Fruit fly (Drosophila melanogaster) whole organism, embryonic: ENCODE data around the gene PNKP.

Experiments used
- Ada2b ChIP-seq: fragments of 200-800 bp; sonication (Bioruptor generic); IDR thresholded peaks from 2 replicates; pipeline ENCODE4 v1.3.6; 2022; ENCODE audit warnings: missing biosample characterization, missing genetic modification characterization
- Atf-2 ChIP-seq: fragments of 200-800 bp; sonication (Bioruptor generic); optimal IDR thresholded peaks from 2 replicates; lab custom pipeline; 2016; ENCODE audit warnings: missing biosample characterization, missing genetic modification characterization
- Blimp-1 ChIP-seq: fragments of 200-800 bp; sonication (Bioruptor generic); optimal IDR thresholded peaks from 3 replicates; lab custom pipeline; 2018; ENCODE audit warnings: missing biosample characterization, missing genetic modification characterization, mild to moderate bottlenecking, moderate library complexity, missing genetic modification reagents
- CG10209 ChIP-seq: fragments of 200-800 bp; sonication (Bioruptor generic); optimal IDR thresholded peaks from 3 replicates; lab custom pipeline; 2017; ENCODE audit warnings: missing biosample characterization, mild to moderate bottlenecking, missing genetic modification characterization, missing genetic modification reagents
- CG10267 ChIP-seq: fragments of 200-800 bp; sonication (Bioruptor generic); optimal IDR thresholded peaks from 2 replicates; lab custom pipeline; 2018; ENCODE audit warnings: missing biosample characterization, mild to moderate bottlenecking, missing genetic modification characterization, moderate library complexity
- CG10366 ChIP-seq: fragments of 200-800 bp; sonication (Bioruptor generic); IDR thresholded peaks from 2 replicates; pipeline ENCODE4 v1.3.6; 2022; ENCODE audit warnings: missing biosample characterization, missing genetic modification characterization
- CG11085 ChIP-seq: fragments of 200-800 bp; sonication (Bioruptor generic); IDR thresholded peaks from 2 replicates; pipeline ENCODE4 v1.3.6; 2022; ENCODE audit warnings: missing biosample characterization, missing genetic modification characterization
- CG11695 ChIP-seq: fragments of 200-800 bp; sonication (Bioruptor generic); IDR thresholded peaks from 3 replicates; pipeline ENCODE4 v1.3.6; 2022; ENCODE audit warnings: missing biosample characterization, missing genetic modification characterization
- CG13296 ChIP-seq: fragments of 200-800 bp; sonication (Bioruptor generic); optimal IDR thresholded peaks from 3 replicates; lab custom pipeline; 2018; ENCODE audit warnings: missing biosample characterization, mild to moderate bottlenecking, missing genetic modification characterization
- CG14667 ChIP-seq: fragments of 200-800 bp; sonication (Bioruptor generic); IDR thresholded peaks from 2 replicates; pipeline ENCODE4 v1.3.6; 2022; ENCODE audit warnings: missing biosample characterization, missing genetic modification characterization
- CG15011 ChIP-seq: fragments of 200-800 bp; sonication (Bioruptor generic); optimal IDR thresholded peaks from 3 replicates; lab custom pipeline; 2018; ENCODE audit warnings: missing biosample characterization, mild to moderate bottlenecking, missing genetic modification characterization
- CG15479 ChIP-seq: fragments of 200-800 bp; sonication (Bioruptor generic); optimal IDR thresholded peaks from 3 replicates; lab custom pipeline; 2019; ENCODE audit warnings: missing biosample characterization, mild to moderate bottlenecking, missing genetic modification characterization, moderate library complexity
- CG15696 ChIP-seq: fragments of 200-800 bp; sonication (Bioruptor generic); optimal IDR thresholded peaks from 2 replicates; lab custom pipeline; 2019; ENCODE audit warnings: missing biosample characterization, mild to moderate bottlenecking, missing genetic modification characterization, moderate library complexity
- CG17829 ChIP-seq: fragments of 200-800 bp; optimal IDR thresholded peaks from 2 replicates; lab custom pipeline; 2019; ENCODE audit warnings: missing biosample characterization, mild to moderate bottlenecking, missing genetic modification characterization, moderate library complexity
- CG2199 ChIP-seq: fragments of 200-800 bp; sonication (Bioruptor generic); IDR thresholded peaks from 3 replicates; pipeline ENCODE4 v1.3.6; 2022; ENCODE audit warnings: missing biosample characterization, missing genetic modification characterization
- CG31388 ChIP-seq: fragments of 200-800 bp; sonication (Bioruptor generic); optimal IDR thresholded peaks from 2 replicates; lab custom pipeline; 2016; ENCODE audit warnings: missing biosample characterization, missing genetic modification characterization
- CG34224 ChIP-seq: fragments of 200-800 bp; sonication (Bioruptor generic); IDR thresholded peaks from 3 replicates; pipeline ENCODE4 v1.3.6; 2022; ENCODE audit warnings: missing biosample characterization, missing genetic modification characterization; ENCODE audit not compliant: partially characterized antibody
- CG4360 ChIP-seq: fragments of 200-800 bp; sonication (Bioruptor generic); IDR thresholded peaks from 2 replicates; pipeline ENCODE4 v1.3.6; 2022; ENCODE audit warnings: missing biosample characterization, missing genetic modification characterization
- CG43689 ChIP-seq: fragments of 200-800 bp; sonication (Bioruptor generic); IDR thresholded peaks from 2 replicates; pipeline ENCODE4 v1.3.6; 2022; ENCODE audit warnings: missing biosample characterization, missing genetic modification characterization
- CG5180 ChIP-seq: fragments of 200-800 bp; sonication (Bioruptor generic); optimal IDR thresholded peaks from 3 replicates; lab custom pipeline; 2017; ENCODE audit warnings: missing biosample characterization, missing genetic modification characterization, mild to moderate bottlenecking, moderate library complexity, missing genetic modification reagents
- CG6813 ChIP-seq: fragments of 200-800 bp; sonication (Bioruptor generic); optimal IDR thresholded peaks from 2 replicates; lab custom pipeline; 2017; ENCODE audit warnings: missing biosample characterization, missing genetic modification characterization, mild to moderate bottlenecking, moderate library complexity, missing genetic modification reagents
- CG7556 ChIP-seq: fragments of 200-800 bp; sonication (Bioruptor generic); optimal IDR thresholded peaks from 2 replicates; lab custom pipeline; 2017; ENCODE audit warnings: missing biosample characterization, mild to moderate bottlenecking, missing genetic modification characterization
- Dip3 ChIP-seq: fragments of 200-800 bp; sonication (Bioruptor generic); optimal IDR thresholded peaks from 3 replicates; lab custom pipeline; 2016; ENCODE audit warnings: missing biosample characterization, missing genetic modification characterization
- E2f2 ChIP-seq: fragments of 200-800 bp; sonication (Bioruptor generic); IDR thresholded peaks from 2 replicates; pipeline ENCODE4 v1.3.6; 2022; ENCODE audit warnings: missing biosample characterization, missing genetic modification characterization
- Gug ChIP-seq: fragments of 200-800 bp; sonication (Bioruptor generic); IDR thresholded peaks from 4 replicates; pipeline ENCODE4 v1.3.6; 2022; ENCODE audit warnings: missing biosample characterization, missing genetic modification characterization
- Meics ChIP-seq: fragments of 200-800 bp; sonication (Bioruptor generic); optimal IDR thresholded peaks from 2 replicates; lab custom pipeline; 2017; ENCODE audit warnings: missing biosample characterization, mild to moderate bottlenecking, missing genetic modification characterization
- Neu2 ChIP-seq: fragments of 200-800 bp; sonication (Bioruptor generic); optimal IDR thresholded peaks from 3 replicates; lab custom pipeline; 2016; ENCODE audit warnings: missing biosample characterization, missing genetic modification characterization, borderline replicate concordance
- Nf-YA ChIP-seq: fragments of 200-800 bp; sonication (Bioruptor generic); IDR thresholded peaks from 2 replicates; pipeline ENCODE4 v1.3.6; 2022; ENCODE audit warnings: missing biosample characterization, missing genetic modification characterization
- Pdp1 ChIP-seq, 2 experiments: fragments of 200-800 bp; sonication (Bioruptor generic); optimal IDR thresholded peaks; 3 replicates each; lab custom pipeline; 2016; ENCODE audit warnings: missing biosample characterization in 2 of 2, missing genetic modification characterization in 2 of 2, mild to moderate bottlenecking in 1 of 2, moderate library complexity in 1 of 2
- cato ChIP-seq: fragments of 200-800 bp; sonication (Bioruptor generic); optimal IDR thresholded peaks from 2 replicates; lab custom pipeline; 2016; ENCODE audit warnings: missing biosample characterization, missing genetic modification characterization, borderline replicate concordance
- dan ChIP-seq: fragments of 200-800 bp; sonication (Bioruptor generic); IDR thresholded peaks from 2 replicates; pipeline ENCODE4 v1.3.6; 2022; ENCODE audit warnings: missing biosample characterization, missing genetic modification characterization
- dysf ChIP-seq: fragments of 200-800 bp; sonication (Bioruptor generic); IDR thresholded peaks from 3 replicates; pipeline ENCODE4 v1.3.6; 2022; ENCODE audit warnings: missing biosample characterization, missing genetic modification characterization
- emc ChIP-seq: fragments of 200-800 bp; sonication (Bioruptor generic); optimal IDR thresholded peaks from 2 replicates; lab custom pipeline; 2016; ENCODE audit warnings: missing biosample characterization, missing genetic modification characterization
- exex ChIP-seq: fragments of 200-800 bp; sonication (Bioruptor generic); optimal IDR thresholded peaks from 4 replicates; lab custom pipeline; 2018; ENCODE audit warnings: missing biosample characterization, mild to moderate bottlenecking, missing genetic modification characterization, moderate library complexity
- h ChIP-seq: fragments of >200 bp; optimal IDR thresholded peaks from 2 replicates; lab custom pipeline; 2017
- hkb ChIP-seq, 2 experiments: fragments of 200-800 bp in 1 of 2; fragments of >200 bp in 1 of 2; sonication (Bioruptor generic) in 1 of 2; IDR thresholded peaks in 1 of 2; optimal IDR thresholded peaks in 1 of 2; 2 replicates each; pipeline versions ENCODE4 v1.3.6 to Lab custom; 2017 to 2022; ENCODE audit warnings: missing biosample characterization in 1 of 2, missing genetic modification characterization in 1 of 2
- lilli ChIP-seq: fragments of 200-800 bp; sonication (Bioruptor generic); optimal IDR thresholded peaks from 3 replicates; lab custom pipeline; 2016; ENCODE audit warnings: missing biosample characterization, missing genetic modification characterization
- luna ChIP-seq: fragments of 200-800 bp; sonication (Bioruptor generic); optimal IDR thresholded peaks from 2 replicates; lab custom pipeline; 2016; ENCODE audit warnings: missing biosample characterization, missing genetic modification characterization
- mirr ChIP-seq: fragments of 200-800 bp; sonication (Bioruptor generic); optimal IDR thresholded peaks from 3 replicates; lab custom pipeline; 2018; ENCODE audit warnings: missing biosample characterization, mild to moderate bottlenecking, missing genetic modification characterization
- onecut ChIP-seq: fragments of 200-800 bp; sonication (Bioruptor generic); IDR thresholded peaks from 2 replicates; pipeline ENCODE4 v1.3.6; 2022; ENCODE audit warnings: missing biosample characterization, missing genetic modification characterization
- otp ChIP-seq: fragments of 200-800 bp; sonication (Bioruptor generic); IDR thresholded peaks from 3 replicates; pipeline ENCODE4, ENCODE4 v1.3.6; 2022; ENCODE audit warnings: missing biosample characterization, missing genetic modification characterization
- pan ChIP-seq, 4 experiments: fragments of >200 bp in 3 of 4; fragments of 200-800 bp in 1 of 4; sonication (Bioruptor generic) in 1 of 4; optimal IDR thresholded peaks in 3 of 4; IDR thresholded peaks in 1 of 4; 2 replicates each; pipeline versions ENCODE4 v1.3.6 to Lab custom; 2017 to 2022; ENCODE audit warnings: missing biosample characterization in 2 of 4, missing genetic modification characterization in 2 of 4, mixed read lengths in 1 of 4
- phol ChIP-seq: fragments of 200-800 bp; sonication (Bioruptor generic); optimal IDR thresholded peaks from 3 replicates; lab custom pipeline; 2018; ENCODE audit warnings: missing biosample characterization, mild to moderate bottlenecking, missing genetic modification characterization, moderate library complexity
- ro ChIP-seq: fragments of 200-800 bp; sonication (Bioruptor generic); IDR thresholded peaks from 2 replicates; pipeline ENCODE4 v1.3.6; 2022; ENCODE audit warnings: missing biosample characterization, missing genetic modification characterization
- row ChIP-seq: fragments of 200-800 bp; sonication (Bioruptor generic); IDR thresholded peaks from 3 replicates; pipeline ENCODE4 v1.3.6; 2022; ENCODE audit warnings: missing biosample characterization, missing genetic modification characterization
- scrt ChIP-seq: fragments of 200-800 bp; sonication (Bioruptor generic); optimal IDR thresholded peaks from 2 replicates; lab custom pipeline; 2018; ENCODE audit warnings: missing biosample characterization, mild to moderate bottlenecking, missing genetic modification characterization, moderate library complexity
- seq ChIP-seq: fragments of 200-800 bp; sonication (Bioruptor generic); IDR thresholded peaks from 2 replicates; pipeline ENCODE4 v1.3.6; 2022; ENCODE audit warnings: missing biosample characterization, missing genetic modification characterization
- sna ChIP-seq: fragments of 200-800 bp; sonication (Bioruptor generic); IDR thresholded peaks from 2 replicates; pipeline ENCODE4 v1.3.6; 2022; ENCODE audit warnings: missing biosample characterization, missing genetic modification characterization; ENCODE audit not compliant: partially characterized antibody
- sqz ChIP-seq: fragments of 200-800 bp; sonication (Bioruptor generic); optimal IDR thresholded peaks from 3 replicates; lab custom pipeline; 2018; ENCODE audit warnings: missing biosample characterization, mild to moderate bottlenecking, missing genetic modification characterization

Gene PNKP

dm6 chr3R:8317709-8318335 is 25.5 kb downstream of the PNKP start (continued):
- no peak for TF ChIP-seq cato (GFP tag; lab: Kevin White, UChicago)
- TF ChIP-seq sna (GFP tag; lab: Robert Waterston, UW), result no peak
- TF ChIP-seq CG43689, result no peak
- TF ChIP-seq CG11085 (GFP tag; lab: Robert Waterston, UW), result no peak
- TF ChIP-seq ro (GFP tag; lab: Robert Waterston, UW), result no peak
- no peak for TF ChIP-seq CG7556
- peak; percentile 18 for TF ChIP-seq CG10209 (GFP tag; lab: Kevin White, UChicago)
- no peak for TF ChIP-seq h (lab: Kevin White, UChicago)
- no peak for TF ChIP-seq dysf (GFP tag; lab: Robert Waterston, UW)
- no peak for TF ChIP-seq otp (GFP tag; lab: Robert Waterston, UW)
- peak; percentile 42 for TF ChIP-seq CG13296 (GFP tag; lab: Kevin White, UChicago)
- TF ChIP-seq CG6813 (GFP tag; lab: Kevin White, UChicago), result peak; percentile 46
- TF ChIP-seq CG4360 (GFP tag; lab: Robert Waterston, UW), result no peak
- peak; percentile 47; the same call in 1 of the 3 replicates for TF ChIP-seq row
- TF ChIP-seq CG31388 (GFP tag; lab: Kevin White, UChicago), result no peak
- TF ChIP-seq Gug (GFP tag; lab: Robert Waterston, UW), result no peak
- TF ChIP-seq CG15696, result no peak
- peak; percentile 13 for TF ChIP-seq CG15011 (GFP tag; lab: Kevin White, UChicago)
- TF ChIP-seq hkb (optimal IDR thresholded peaks at IDR 0.05; lab: Kevin White, UChicago), result no peak
- peak; percentile 15; the same call in 1 of the 2 replicates for TF ChIP-seq hkb (GFP tag; IDR thresholded peaks at IDR 0.05; lab: Robert Waterston, UW)
- peak; percentile 68 for TF ChIP-seq CG10366 (GFP tag; lab: Robert Waterston, UW)
- peak; percentile 45 for TF ChIP-seq CG5180 (GFP tag; lab: Kevin White, UChicago)
- TF ChIP-seq phol, result no peak
- no peak for TF ChIP-seq onecut (GFP tag; lab: Robert Waterston, UW)
- no peak for TF ChIP-seq CG17829 (tag; lab: Kevin White, UChicago)
- TF ChIP-seq scrt (GFP tag; lab: Kevin White, UChicago), result no peak
- TF ChIP-seq emc (GFP tag; lab: Kevin White, UChicago), result no peak
- TF ChIP-seq CG15479 (GFP tag; lab: Kevin White, UChicago), result peak; percentile 13
- TF ChIP-seq Neu2 (GFP tag; lab: Kevin White, UChicago), result no peak
- TF ChIP-seq, all 482 proteins: peak for 37

dm6 chr3R:8317215-8317614 is 26.1 kb downstream of the PNKP start, which contains the start of gene Ctr1B:
Gene Ctr1B (plus strand): TSS chr3R:8317612.
- no peak for TF ChIP-seq Nf-YA (GFP tag; lab: Robert Waterston, UW)
- no peak for TF ChIP-seq Dip3 (GFP tag; lab: Kevin White, UChicago)
- no peak for TF ChIP-seq pan (optimal IDR thresholded peaks at IDR 0.05; lab: Kevin White, UChicago)
- TF ChIP-seq pan (GFP tag; optimal IDR thresholded peaks at IDR 0.05 in 1 of 2, IDR thresholded peaks at IDR 0.05 in 1 of 2), result no peak
- TF ChIP-seq CG14667 (GFP tag; lab: Robert Waterston, UW), result no peak
- 0 out of 3 replicates have a peak, but pooled peaks have one; percentile 28 for TF ChIP-seq CG2199 (GFP tag; lab: Robert Waterston, UW)
- TF ChIP-seq Blimp-1 (GFP tag; lab: Kevin White, UChicago), result no peak
- TF ChIP-seq Ada2b (GFP tag; lab: Robert Waterston, UW), result no peak
- no peak for TF ChIP-seq row
- no peak for TF ChIP-seq Pdp1 (GFP tag; optimal IDR thresholded peaks at IDR 0.05; lab: Kevin White, UChicago)
- no peak for TF ChIP-seq seq (GFP tag; lab: Robert Waterston, UW)
- TF ChIP-seq dan, result no peak
- 0 out of 2 replicates have a peak, but pooled peaks have one; percentile 15 for TF ChIP-seq sna (GFP tag; lab: Robert Waterston, UW)
- TF ChIP-seq sqz (GFP tag; lab: Kevin White, UChicago), result no peak
- no peak for TF ChIP-seq CG11695 (GFP tag; lab: Robert Waterston, UW)
- no peak for TF ChIP-seq E2f2
- no peak for TF ChIP-seq Atf-2 (GFP tag; lab: Kevin White, UChicago)
- TF ChIP-seq exex (tag; lab: Kevin White, UChicago), result no peak
- TF ChIP-seq luna (GFP tag; lab: Kevin White, UChicago), result no peak
- TF ChIP-seq CG34224 (GFP tag; lab: Robert Waterston, UW), result no peak
- no peak for TF ChIP-seq CG10267 (tag; lab: Kevin White, UChicago)
- TF ChIP-seq lilli (GFP tag; lab: Kevin White, UChicago), result no peak
- no peak for TF ChIP-seq Meics (GFP tag; lab: Kevin White, UChicago)
- TF ChIP-seq mirr (GFP tag; lab: Kevin White, UChicago), result peak; percentile 13
